Fruit fly (Drosophila melanogaster) whole organism, embryonic: ENCODE data around the gene fkh.

Source experiments
- Abd-B ChIP-seq: fragments of 200-800 bp; sonication (Bioruptor generic); optimal IDR thresholded peaks from 2 replicates; lab custom pipeline; 2018; ENCODE audit warnings: missing biosample characterization, mild to moderate bottlenecking, missing genetic modification characterization, moderate library complexity
- Blimp-1 ChIP-seq: fragments of 200-800 bp; sonication (Bioruptor generic); optimal IDR thresholded peaks from 3 replicates; lab custom pipeline; 2018; ENCODE audit warnings: missing biosample characterization, missing genetic modification characterization, mild to moderate bottlenecking, moderate library complexity, missing genetic modification reagents
- BtbVII ChIP-seq: fragments of 200-800 bp; sonication (Bioruptor generic); optimal IDR thresholded peaks from 3 replicates; lab custom pipeline; 2017; ENCODE audit warnings: missing biosample characterization, mild to moderate bottlenecking, missing genetic modification characterization
- CG10959 ChIP-seq: fragments of 200-800 bp; sonication (Bioruptor generic); IDR thresholded peaks from 2 replicates; pipeline ENCODE4 v1.3.6; 2022; ENCODE audit warnings: missing biosample characterization, missing genetic modification characterization
- CG12744 ChIP-seq: fragments of 200-800 bp; sonication (Bioruptor generic); optimal IDR thresholded peaks from 2 replicates; lab custom pipeline; 2016; ENCODE audit warnings: missing biosample characterization, missing genetic modification characterization
- CG13775 ChIP-seq: fragments of 200-800 bp; sonication (Bioruptor generic); optimal IDR thresholded peaks from 3 replicates; lab custom pipeline; 2017; ENCODE audit warnings: missing biosample characterization, mild to moderate bottlenecking, missing genetic modification characterization
- CG14965 ChIP-seq: fragments of 200-800 bp; sonication (Bioruptor generic); optimal IDR thresholded peaks from 2 replicates; lab custom pipeline; 2016; ENCODE audit warnings: missing biosample characterization, missing genetic modification characterization, borderline replicate concordance
- CG15011 ChIP-seq: fragments of 200-800 bp; sonication (Bioruptor generic); optimal IDR thresholded peaks from 3 replicates; lab custom pipeline; 2018; ENCODE audit warnings: missing biosample characterization, mild to moderate bottlenecking, missing genetic modification characterization
- CG15601 ChIP-seq: fragments of 200-800 bp; sonication (Bioruptor generic); optimal IDR thresholded peaks from 3 replicates; lab custom pipeline; 2019; ENCODE audit warnings: missing biosample characterization, mild to moderate bottlenecking, missing genetic modification characterization, moderate library complexity
- CG18476 ChIP-seq: fragments of 200-800 bp; sonication (Bioruptor generic); optimal IDR thresholded peaks from 2 replicates; lab custom pipeline; 2016; ENCODE audit warnings: missing biosample characterization, mild to moderate bottlenecking, missing genetic modification characterization
- CG6254 ChIP-seq: fragments of 200-800 bp; sonication (Bioruptor generic); optimal IDR thresholded peaks from 3 replicates; lab custom pipeline; 2017; ENCODE audit warnings: mild to moderate bottlenecking, missing biosample characterization, missing genetic modification reagents, missing genetic modification characterization
- CG6654 ChIP-seq: fragments of 200-800 bp; sonication (Bioruptor generic); optimal IDR thresholded peaks from 2 replicates; lab custom pipeline; 2017; ENCODE audit warnings: missing biosample characterization, mild to moderate bottlenecking, missing genetic modification characterization
- CG6765 ChIP-seq: fragments of 200-800 bp; sonication (Bioruptor generic); optimal IDR thresholded peaks from 3 replicates; lab custom pipeline; 2017; ENCODE audit warnings: missing biosample characterization, mild to moderate bottlenecking, missing genetic modification characterization
- CG6854 ChIP-seq: fragments of 200-800 bp; sonication (Bioruptor generic); optimal IDR thresholded peaks from 3 replicates; lab custom pipeline; 2017; ENCODE audit warnings: missing biosample characterization, mild to moderate bottlenecking, missing genetic modification characterization
- CG7556 ChIP-seq: fragments of 200-800 bp; sonication (Bioruptor generic); optimal IDR thresholded peaks from 2 replicates; lab custom pipeline; 2017; ENCODE audit warnings: missing biosample characterization, mild to moderate bottlenecking, missing genetic modification characterization
- CG8089 ChIP-seq: fragments of 200-800 bp; sonication (Bioruptor generic); optimal IDR thresholded peaks from 3 replicates; lab custom pipeline; 2016; ENCODE audit warnings: missing biosample characterization, missing genetic modification characterization
- CG8281 ChIP-seq: fragments of 200-800 bp; sonication (Bioruptor generic); optimal IDR thresholded peaks from 2 replicates; lab custom pipeline; 2018; ENCODE audit warnings: missing biosample characterization, mild to moderate bottlenecking, missing genetic modification characterization, moderate library complexity
- CG8290 ChIP-seq, 3 experiments: fragments of 200-800 bp; sonication (Bioruptor generic); optimal IDR thresholded peaks; 2 replicates each; lab custom pipeline; 2016 to 2019; ENCODE audit warnings: missing biosample characterization in 3 of 3, missing genetic modification characterization in 3 of 3, mild to moderate bottlenecking in 2 of 3, moderate library complexity in 1 of 3
- Eip74EF ChIP-seq, 2 experiments: fragments of 200-800 bp in 1 of 2; fragments of >200 bp in 1 of 2; sonication (Bioruptor generic) in 1 of 2; optimal IDR thresholded peaks; 2 replicates each; lab custom pipeline; 2017 to 2019; ENCODE audit warnings: missing biosample characterization in 2 of 2, missing genetic modification characterization in 2 of 2, mild to moderate bottlenecking in 1 of 2, moderate library complexity in 1 of 2
- Fer1 ChIP-seq: fragments of 200-800 bp; sonication (Bioruptor generic); optimal IDR thresholded peaks from 2 replicates; lab custom pipeline; 2017; ENCODE audit warnings: missing biosample characterization, mild to moderate bottlenecking, missing genetic modification characterization
- H15 ChIP-seq: fragments of 200-800 bp; sonication (Bioruptor generic); IDR thresholded peaks from 3 replicates; pipeline ENCODE4 v1.3.6; 2022; ENCODE audit warnings: missing biosample characterization, missing genetic modification characterization
- HLH54F ChIP-seq: fragments of 200-800 bp; sonication (Bioruptor generic); optimal IDR thresholded peaks from 3 replicates; lab custom pipeline; 2016; ENCODE audit warnings: missing biosample characterization, missing genetic modification characterization
- MESR4 ChIP-seq: fragments of 200-800 bp; sonication (Bioruptor generic); optimal IDR thresholded peaks from 2 replicates; lab custom pipeline; 2018; ENCODE audit warnings: missing biosample characterization, mild to moderate bottlenecking, missing genetic modification characterization, moderate library complexity
- Optix ChIP-seq: fragments of 200-800 bp; sonication (Bioruptor generic); IDR thresholded peaks from 3 replicates; pipeline ENCODE4 v1.3.6; 2022; ENCODE audit warnings: missing biosample characterization, missing genetic modification characterization
- Ptx1 ChIP-seq: fragments of 200-800 bp; sonication (Bioruptor generic); IDR thresholded peaks from 2 replicates; pipeline ENCODE4 v1.3.6; 2022; ENCODE audit warnings: missing biosample characterization, missing genetic modification characterization
- Sry-δ ChIP-seq: fragments of 200-800 bp; sonication (Bioruptor generic); optimal IDR thresholded peaks from 2 replicates; lab custom pipeline; 2016; ENCODE audit warnings: missing biosample characterization, missing genetic modification characterization
- Usf ChIP-seq: fragments of 200-800 bp; sonication (Bioruptor generic); optimal IDR thresholded peaks from 2 replicates; lab custom pipeline; 2017; ENCODE audit warnings: missing genotype, missing biosample characterization, missing genetic modification characterization
- abd-A ChIP-seq: fragments of 200-800 bp; sonication (Bioruptor generic); optimal IDR thresholded peaks from 3 replicates; lab custom pipeline; 2019; ENCODE audit warnings: missing biosample characterization, mild to moderate bottlenecking, missing genetic modification characterization, moderate library complexity
- bbx ChIP-seq: fragments of 200-800 bp; sonication (Bioruptor generic); IDR thresholded peaks from 2 replicates; pipeline ENCODE4 v1.3.6; 2022; ENCODE audit warnings: missing biosample characterization, missing genetic modification characterization; ENCODE audit not compliant: partially characterized antibody
- br ChIP-seq: fragments of >200 bp; optimal IDR thresholded peaks from 2 replicates; lab custom pipeline; 2017
- cad ChIP-seq: fragments of >200 bp; optimal IDR thresholded peaks from 2 replicates; lab custom pipeline; 2017; ENCODE audit warnings: missing biosample characterization, missing genetic modification characterization
- chn ChIP-seq: fragments of 200-800 bp; sonication (Bioruptor generic); optimal IDR thresholded peaks from 2 replicates; lab custom pipeline; 2016; ENCODE audit warnings: missing biosample characterization, missing genetic modification characterization
- dan ChIP-seq: fragments of 200-800 bp; sonication (Bioruptor generic); IDR thresholded peaks from 2 replicates; pipeline ENCODE4 v1.3.6; 2022; ENCODE audit warnings: missing biosample characterization, missing genetic modification characterization
- danr ChIP-seq: fragments of 200-800 bp; sonication (Bioruptor generic); IDR thresholded peaks from 2 replicates; pipeline ENCODE4 v1.3.6; 2022; ENCODE audit warnings: missing biosample characterization, missing genetic modification characterization
- dati ChIP-seq: fragments of 200-800 bp; sonication (Bioruptor generic); IDR thresholded peaks from 2 replicates; pipeline ENCODE4 v1.3.6; 2022; ENCODE audit warnings: missing biosample characterization, missing genetic modification characterization
- dmrt11E ChIP-seq: fragments of 200-800 bp; sonication (Bioruptor generic); optimal IDR thresholded peaks from 3 replicates; lab custom pipeline; 2018; ENCODE audit warnings: missing biosample characterization, mild to moderate bottlenecking, missing genetic modification characterization, moderate library complexity
- dysf ChIP-seq: fragments of 200-800 bp; sonication (Bioruptor generic); IDR thresholded peaks from 3 replicates; pipeline ENCODE4 v1.3.6; 2022; ENCODE audit warnings: missing biosample characterization, missing genetic modification characterization
- lilli ChIP-seq: fragments of 200-800 bp; sonication (Bioruptor generic); optimal IDR thresholded peaks from 3 replicates; lab custom pipeline; 2016; ENCODE audit warnings: missing biosample characterization, missing genetic modification characterization
- otp ChIP-seq: fragments of 200-800 bp; sonication (Bioruptor generic); IDR thresholded peaks from 3 replicates; pipeline ENCODE4, ENCODE4 v1.3.6; 2022; ENCODE audit warnings: missing biosample characterization, missing genetic modification characterization
- prd ChIP-seq, 3 experiments: fragments of >200 bp in 2 of 3; fragments of 200-800 bp in 1 of 3; sonication (Bioruptor generic) in 1 of 3; optimal IDR thresholded peaks in 2 of 3; IDR thresholded peaks in 1 of 3; 2 replicates in 2 of 3; 3 replicates in 1 of 3; pipeline versions ENCODE4 v1.3.6 to Lab custom; 2017 to 2022; ENCODE audit warnings: missing biosample characterization in 1 of 3, missing genetic modification characterization in 1 of 3
- run ChIP-seq: fragments of 200-800 bp; sonication (Bioruptor generic); optimal IDR thresholded peaks from 3 replicates; lab custom pipeline; 2018; ENCODE audit warnings: missing biosample characterization, mild to moderate bottlenecking, missing genetic modification characterization
- sim ChIP-seq: fragments of 200-800 bp; sonication (Bioruptor generic); IDR thresholded peaks from 2 replicates; pipeline ENCODE4 v1.3.6; 2022; ENCODE audit warnings: missing biosample characterization, missing genetic modification characterization
- sr ChIP-seq: fragments of 200-800 bp; sonication (Bioruptor generic); IDR thresholded peaks from 3 replicates; pipeline ENCODE4 v1.3.6; 2022; ENCODE audit warnings: missing biosample characterization, missing genetic modification characterization
- tap ChIP-seq: fragments of 200-800 bp; optimal IDR thresholded peaks from 3 replicates; lab custom pipeline; 2019; ENCODE audit warnings: missing biosample characterization, mild to moderate bottlenecking, missing genetic modification characterization, moderate library complexity
- wor ChIP-seq: fragments of 200-800 bp; sonication (Bioruptor generic); IDR thresholded peaks from 2 replicates; pipeline ENCODE4 v1.3.6; 2022; ENCODE audit warnings: missing biosample characterization, missing genetic modification characterization

Gene fkh

dm6 chr3R:28544538-28545393, 40.3 kb downstream of the fkh start, which contains the start of gene mIF2 (continued):
- TF ChIP-seq Eip74EF (GFP tag; optimal IDR thresholded peaks at IDR 0.05; lab: Kevin White, UChicago), result no peak
- no peak for TF ChIP-seq CG6254 (GFP tag; lab: Kevin White, UChicago)
- no peak for TF ChIP-seq chn (GFP tag; lab: Kevin White, UChicago)
- TF ChIP-seq br (lab: Kevin White, UChicago), result no peak
- no peak for TF ChIP-seq CG12744
- TF ChIP-seq HLH54F (GFP tag; lab: Kevin White, UChicago), result no peak
- TF ChIP-seq MESR4 (GFP tag; lab: Kevin White, UChicago), result peak; percentile 60
- TF ChIP-seq cad (GFP tag; lab: Kevin White, UChicago), result peak; percentile 88
- TF ChIP-seq dmrt11E, result peak; percentile 13
- 0 out of 2 replicates have a peak, but pooled peaks have one; percentile 25 for TF ChIP-seq Ptx1 (GFP tag; lab: Robert Waterston, UW)
- TF ChIP-seq CG7556, result no peak
- no peak for TF ChIP-seq CG8281
- peak; percentile 3 for TF ChIP-seq Blimp-1 (GFP tag; lab: Kevin White, UChicago)
- TF ChIP-seq dati (GFP tag; lab: Robert Waterston, UW), result no peak
- TF ChIP-seq prd (optimal IDR thresholded peaks at IDR 0.05; lab: Kevin White, UChicago), result no peak
- TF ChIP-seq prd (GFP tag; IDR thresholded peaks at IDR 0.05; lab: Robert Waterston, UW), result peak; percentile 33; the same call in 1 of the 3 replicates
- no peak for TF ChIP-seq H15 (GFP tag; lab: Robert Waterston, UW)
- no peak for TF ChIP-seq CG6765
- TF ChIP-seq abd-A (tag; lab: Kevin White, UChicago), result peak; percentile 51
- peak; percentile 36 for TF ChIP-seq Abd-B (GFP tag; lab: Kevin White, UChicago)
- peak; percentile 43 for TF ChIP-seq CG15601 (tag; lab: Kevin White, UChicago)
- no peak for TF ChIP-seq CG13775 (GFP tag; lab: Kevin White, UChicago)
- peak; percentile 33 for TF ChIP-seq CG8290 (GFP tag; optimal IDR thresholded peaks at IDR 0.05; lab: Kevin White, UChicago)
- TF ChIP-seq CG8290 (tag; optimal IDR thresholded peaks at IDR 0.05; lab: Kevin White, UChicago), result peak in 1 of 2 experiments; percentile 61
- TF ChIP-seq CG18476 (GFP tag; lab: Kevin White, UChicago), result no peak
- TF ChIP-seq Fer1, result no peak
- peak; percentile 27 for TF ChIP-seq Sry-δ (GFP tag; lab: Kevin White, UChicago)
- no peak for TF ChIP-seq CG15011 (GFP tag; lab: Kevin White, UChicago)
- TF ChIP-seq CG6854 (GFP tag; lab: Kevin White, UChicago), result peak; percentile 40
- no peak for TF ChIP-seq dysf (GFP tag; lab: Robert Waterston, UW)
- TF ChIP-seq CG6654 (GFP tag; lab: Kevin White, UChicago), result peak; percentile 99
- TF ChIP-seq otp (GFP tag; lab: Robert Waterston, UW), result no peak
- TF ChIP-seq CG10959 (GFP tag; lab: Robert Waterston, UW), result no peak
- no peak for TF ChIP-seq BtbVII
- no peak for TF ChIP-seq tap (tag; lab: Kevin White, UChicago)
- no peak for TF ChIP-seq Optix (GFP tag; lab: Robert Waterston, UW)
- no peak for TF ChIP-seq wor (GFP tag; lab: Robert Waterston, UW)
- TF ChIP-seq lilli, result no peak
- no peak for TF ChIP-seq Usf
- no peak for TF ChIP-seq run (tag; lab: Kevin White, UChicago)
- no peak for TF ChIP-seq CG14965
- no peak for TF ChIP-seq sim (GFP tag; lab: Robert Waterston, UW)
- no peak for TF ChIP-seq dan (GFP tag; lab: Robert Waterston, UW)
- peak; percentile 59; the same call in 1 of the 2 replicates for TF ChIP-seq bbx (GFP tag; lab: Robert Waterston, UW)
- TF ChIP-seq sr (GFP tag; lab: Robert Waterston, UW), result no peak
- no peak for TF ChIP-seq CG8089 (GFP tag; lab: Kevin White, UChicago)
- no peak for TF ChIP-seq danr (GFP tag; lab: Robert Waterston, UW)
